2 fruit fly cellular contexts compared by ENCODE assay signal in the genomic region with DNA sequence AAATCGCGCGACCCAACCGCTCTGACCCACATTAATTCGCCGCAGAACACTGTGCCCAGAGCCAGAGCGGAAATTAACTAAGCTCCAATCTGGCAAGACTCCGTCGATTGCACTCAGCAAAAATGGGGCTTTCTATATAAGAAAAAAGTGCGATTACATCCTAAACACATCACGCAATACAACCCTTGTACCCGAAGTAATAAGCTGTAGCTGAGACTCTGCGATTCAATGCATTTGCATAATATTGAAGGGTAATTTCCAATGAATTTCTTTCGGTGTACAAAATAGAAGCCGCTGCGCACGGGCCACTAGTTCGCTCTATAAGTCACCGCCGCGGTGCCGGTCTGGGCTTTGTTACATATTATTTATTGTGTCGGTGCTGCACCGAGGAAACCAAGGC.
TF ChIP-seq lines count a peak whose summit lies in the region.

No protein-coding gene starts in this region.

TF ChIP-seq in whole organism, embryonic, 481 proteins besides CTCF, POLR2A, EP300 and RAD21 (continued from another document and continues in another):
- 0 out of 2 replicates have a peak, but pooled peaks have one; percentile 46 for TF ChIP-seq HLH3B (GFP tag; IDR thresholded peaks at IDR 0.05; lab: Robert Waterston, UW)
- no peak for TF ChIP-seq ems (GFP tag; optimal IDR thresholded peaks at IDR 0.05; lab: Kevin White, UChicago)
- TF ChIP-seq dpn (GFP tag; optimal IDR thresholded peaks at IDR 0.05; lab: Kevin White, UChicago): peak in 1 of 2 experiments; percentile 5
- 0 out of 2 replicates have a peak, but pooled peaks have one; percentile 11 for TF ChIP-seq CG32767 (GFP tag; IDR thresholded peaks at IDR 0.05; lab: Robert Waterston, UW)
- no peak for TF ChIP-seq CG2199 (GFP tag; IDR thresholded peaks at IDR 0.05; lab: Robert Waterston, UW)
- TF ChIP-seq CG11247 (GFP tag; IDR thresholded peaks at IDR 0.05; lab: Robert Waterston, UW): no peak
- no peak for TF ChIP-seq croc (GFP tag; conservative IDR thresholded peaks at IDR 0.05; lab: Robert Waterston, UW)
- peak; percentile 44 for TF ChIP-seq unpg (GFP tag; optimal IDR thresholded peaks at IDR 0.05; lab: Kevin White, UChicago)
- TF ChIP-seq chif (GFP tag; optimal IDR thresholded peaks at IDR 0.05; lab: Kevin White, UChicago): peak in 1 of 2 experiments; percentile 30
- no peak for TF ChIP-seq Hand (GFP tag; optimal IDR thresholded peaks at IDR 0.05; lab: Kevin White, UChicago)
- TF ChIP-seq wek (GFP tag; optimal IDR thresholded peaks at IDR 0.05; lab: Kevin White, UChicago): no peak
- TF ChIP-seq CG1024 (GFP tag; IDR thresholded peaks at IDR 0.05; lab: Robert Waterston, UW): no peak
- TF ChIP-seq ci (GFP tag; IDR thresholded peaks at IDR 0.05; lab: Robert Waterston, UW): peak; percentile 54; the same call in 1 of the 3 replicates
- TF ChIP-seq ash1 (GFP tag; optimal IDR thresholded peaks at IDR 0.05; lab: Kevin White, UChicago): no peak
- TF ChIP-seq CG12104 (GFP tag; optimal IDR thresholded peaks at IDR 0.05; lab: Kevin White, UChicago): no peak
- TF ChIP-seq tin (GFP tag; optimal IDR thresholded peaks at IDR 0.05; lab: Kevin White, UChicago): no peak
- no peak for TF ChIP-seq CG17612 (GFP tag; IDR thresholded peaks at IDR 0.05; lab: Robert Waterston, UW)
- TF ChIP-seq Nf-YC (tag; optimal IDR thresholded peaks at IDR 0.05; lab: Kevin White, UChicago): no peak
- peak; percentile 40; the same call in 2 of the 3 replicates for TF ChIP-seq dysf (GFP tag; IDR thresholded peaks at IDR 0.05; lab: Robert Waterston, UW)
- no peak for TF ChIP-seq ro (GFP tag; IDR thresholded peaks at IDR 0.05; lab: Robert Waterston, UW)
- peak; percentile 3 for TF ChIP-seq tio (GFP tag; optimal IDR thresholded peaks at IDR 0.05; lab: Kevin White, UChicago)
- TF ChIP-seq Sry-β (GFP tag; optimal IDR thresholded peaks at IDR 0.05; lab: Kevin White, UChicago): no peak
- TF ChIP-seq CG11696 (GFP tag; IDR thresholded peaks at IDR 0.05; lab: Robert Waterston, UW): no peak
- TF ChIP-seq CG2120 (GFP tag; optimal IDR thresholded peaks at IDR 0.05; lab: Kevin White, UChicago): no peak
- TF ChIP-seq YL-1 (GFP tag; optimal IDR thresholded peaks at IDR 0.05; lab: Kevin White, UChicago): no peak
- no peak for TF ChIP-seq CG4360 (GFP tag; IDR thresholded peaks at IDR 0.05; lab: Robert Waterston, UW)
- TF ChIP-seq zf30C (GFP tag; optimal IDR thresholded peaks at IDR 0.05; lab: Kevin White, UChicago): no peak
- TF ChIP-seq Chrac-16 (GFP tag; optimal IDR thresholded peaks at IDR 0.05; lab: Kevin White, UChicago): peak; percentile 15
- peak; percentile 26 for TF ChIP-seq ewg (GFP tag; optimal IDR thresholded peaks at IDR 0.05; lab: Kevin White, UChicago)
- TF ChIP-seq Neu2 (GFP tag; optimal IDR thresholded peaks at IDR 0.05; lab: Kevin White, UChicago; ENCODE audit: borderline replicate concordance): no peak
- TF ChIP-seq dmrt99B (tag; optimal IDR thresholded peaks at IDR 0.05; lab: Kevin White, UChicago): peak; percentile 15
- TF ChIP-seq Vsx1 (GFP tag; optimal IDR thresholded peaks at IDR 0.05; lab: Kevin White, UChicago): no peak
- TF ChIP-seq esg (GFP tag; conservative IDR thresholded peaks at IDR 0.05; lab: Robert Waterston, UW): peak; percentile 16; the same call in 1 of the 2 replicates
- TF ChIP-seq chm (GFP tag; IDR thresholded peaks at IDR 0.05; lab: Robert Waterston, UW): peak; percentile 11; the same call in 1 of the 2 replicates
- 0 out of 2 replicates have a peak, but pooled peaks have one; percentile 12 for TF ChIP-seq Ptx1 (GFP tag; IDR thresholded peaks at IDR 0.05; lab: Robert Waterston, UW)
- no peak for TF ChIP-seq CG12071 (GFP tag; optimal IDR thresholded peaks at IDR 0.05; lab: Kevin White, UChicago)
- TF ChIP-seq HmgZ (tag; optimal IDR thresholded peaks at IDR 0.05; lab: Kevin White, UChicago): no peak
- TF ChIP-seq pfk (GFP tag; optimal IDR thresholded peaks at IDR 0.05; lab: Kevin White, UChicago): no peak
- no peak for TF ChIP-seq PHDP (tag; optimal IDR thresholded peaks at IDR 0.05; lab: Kevin White, UChicago)
- peak; percentile 90 for TF ChIP-seq sens (GFP tag; lab: Kevin White, UChicago)
- peak; percentile 21 for TF ChIP-seq Oli (tag; optimal IDR thresholded peaks at IDR 0.05; lab: Kevin White, UChicago)
- TF ChIP-seq CG17385 (GFP tag; optimal IDR thresholded peaks at IDR 0.05; lab: Kevin White, UChicago): no peak
- TF ChIP-seq CG8388 (GFP tag; optimal IDR thresholded peaks at IDR 0.05; lab: Kevin White, UChicago): peak; percentile 5
- peak; percentile 36 for TF ChIP-seq Xbp1 (GFP tag; optimal IDR thresholded peaks at IDR 0.05; lab: Kevin White, UChicago)
- no peak for TF ChIP-seq NFAT (GFP tag; IDR thresholded peaks at IDR 0.05; lab: Robert Waterston, UW)
- TF ChIP-seq CG12659 (GFP tag; optimal IDR thresholded peaks at IDR 0.05; lab: Kevin White, UChicago): no peak
- TF ChIP-seq CG15601 (tag; optimal IDR thresholded peaks at IDR 0.05; lab: Kevin White, UChicago): no peak
- peak in 1 of 2 experiments; percentile 57 for TF ChIP-seq bsh (GFP tag; optimal IDR thresholded peaks at IDR 0.05; lab: Kevin White, UChicago)
- peak; percentile 57 for TF ChIP-seq CG1603 (tag; optimal IDR thresholded peaks at IDR 0.05; lab: Kevin White, UChicago)
- TF ChIP-seq CoRest (tag; optimal IDR thresholded peaks at IDR 0.05; lab: Kevin White, UChicago): no peak
- no peak for TF ChIP-seq Dp (GFP tag; optimal IDR thresholded peaks at IDR 0.05; lab: Kevin White, UChicago)
- TF ChIP-seq CG5953 (GFP tag; IDR thresholded peaks at IDR 0.05; lab: Robert Waterston, UW): no peak
- no peak for TF ChIP-seq CG33557 (GFP tag; optimal IDR thresholded peaks at IDR 0.05; lab: Kevin White, UChicago)
- TF ChIP-seq sens-2 (GFP tag; IDR thresholded peaks at IDR 0.05; lab: Robert Waterston, UW): no peak
- peak; percentile 19; the same call in 1 of the 2 replicates for TF ChIP-seq CG10366 (GFP tag; IDR thresholded peaks at IDR 0.05; lab: Robert Waterston, UW)
- TF ChIP-seq prd (optimal IDR thresholded peaks at IDR 0.05; lab: Kevin White, UChicago): no peak
- TF ChIP-seq prd (GFP tag; IDR thresholded peaks at IDR 0.05; lab: Robert Waterston, UW): no peak; the same call in 2 of the 3 replicates
- TF ChIP-seq Gug (GFP tag; IDR thresholded peaks at IDR 0.05; lab: Robert Waterston, UW): 0 out of 4 replicates have a peak, but pooled peaks have one; percentile 6
- TF ChIP-seq CG18476 (GFP tag; optimal IDR thresholded peaks at IDR 0.05; lab: Kevin White, UChicago): no peak
- no peak for TF ChIP-seq h (optimal IDR thresholded peaks at IDR 0.05; lab: Kevin White, UChicago)
- TF ChIP-seq CG15011 (GFP tag; optimal IDR thresholded peaks at IDR 0.05; lab: Kevin White, UChicago): no peak
- no peak for TF ChIP-seq CG13287 (GFP tag; IDR thresholded peaks at IDR 0.05; lab: Robert Waterston, UW; ENCODE audit: partially characterized antibody)
- no peak for TF ChIP-seq run (tag; optimal IDR thresholded peaks at IDR 0.05; lab: Kevin White, UChicago)
- TF ChIP-seq slbo (GFP tag; IDR thresholded peaks at IDR 0.05; lab: Robert Waterston, UW): no peak

TF ChIP-seq in whole organism, prepupa, 60 proteins besides CTCF, POLR2A, EP300 and RAD21 (continued from another document):
- peak; percentile 50 for TF ChIP-seq Ets96B (tag; optimal IDR thresholded peaks at IDR 0.05; lab: Kevin White, UChicago)
- no peak for TF ChIP-seq Sox102F (GFP tag; optimal IDR thresholded peaks at IDR 0.05; lab: Kevin White, UChicago)
- TF ChIP-seq Hr39 (GFP tag; optimal IDR thresholded peaks at IDR 0.05; lab: Kevin White, UChicago): no peak
- peak; percentile 48 for TF ChIP-seq Sox14 (GFP tag; optimal IDR thresholded peaks at IDR 0.05; lab: Kevin White, UChicago)
- no peak for TF ChIP-seq Met (GFP tag; optimal IDR thresholded peaks at IDR 0.05; lab: Kevin White, UChicago)
- peak; percentile 53; the same call in 1 of the 2 replicates for TF ChIP-seq CG11294 (GFP tag; IDR thresholded peaks at IDR 0.05; lab: Robert Waterston, UW)
- peak; percentile 41 for TF ChIP-seq Eip75B (GFP tag; optimal IDR thresholded peaks at IDR 0.05; lab: Kevin White, UChicago)
- TF ChIP-seq CG10631 (GFP tag; optimal IDR thresholded peaks at IDR 0.05; lab: Kevin White, UChicago): peak; percentile 48
- TF ChIP-seq CG7368 (GFP tag; optimal IDR thresholded peaks at IDR 0.05; lab: Kevin White, UChicago): no peak
- no peak for TF ChIP-seq Ets21C (GFP tag; optimal IDR thresholded peaks at IDR 0.05; lab: Kevin White, UChicago)
- peak; percentile 67 for TF ChIP-seq pdm3 (GFP tag; optimal IDR thresholded peaks at IDR 0.05; lab: Kevin White, UChicago)
- peak; percentile 58 for TF ChIP-seq Lpt (GFP tag; optimal IDR thresholded peaks at IDR 0.05; lab: Kevin White, UChicago)
- peak; percentile 39 for TF ChIP-seq CG1621 (tag; optimal IDR thresholded peaks at IDR 0.05; lab: Kevin White, UChicago)
- TF ChIP-seq CG6854 (GFP tag; optimal IDR thresholded peaks at IDR 0.05; lab: Kevin White, UChicago): no peak
- no peak for TF ChIP-seq CG9139 (GFP tag; optimal IDR thresholded peaks at IDR 0.05; lab: Kevin White, UChicago)
- no peak for TF ChIP-seq Sox15 (GFP tag; optimal IDR thresholded peaks at IDR 0.05; lab: Kevin White, UChicago)
- peak; percentile 18 for TF ChIP-seq CG6792 (GFP tag; optimal IDR thresholded peaks at IDR 0.05; lab: Kevin White, UChicago)
- TF ChIP-seq achi (GFP tag; optimal IDR thresholded peaks at IDR 0.05; lab: Kevin White, UChicago): peak; percentile 26
- TF ChIP-seq Smox (GFP tag; optimal IDR thresholded peaks at IDR 0.05; lab: Kevin White, UChicago): no peak
- TF ChIP-seq CG3919 (GFP tag; optimal IDR thresholded peaks at IDR 0.05; lab: Kevin White, UChicago): peak; percentile 60
- TF ChIP-seq fd59A (GFP tag; optimal IDR thresholded peaks at IDR 0.05; lab: Kevin White, UChicago): peak; percentile 44
- peak; percentile 9 for TF ChIP-seq CG6808 (GFP tag; optimal IDR thresholded peaks at IDR 0.05; lab: Kevin White, UChicago)
- peak; percentile 67 for TF ChIP-seq CG4318 (GFP tag; optimal IDR thresholded peaks at IDR 0.05; lab: Kevin White, UChicago)
- TF ChIP-seq fkh (GFP tag; optimal IDR thresholded peaks at IDR 0.05; lab: Kevin White, UChicago): no peak
- peak; percentile 82 for TF ChIP-seq Eip78C (GFP tag; lab: Kevin White, UChicago)
- TF ChIP-seq CG34406 (GFP tag; optimal IDR thresholded peaks at IDR 0.05; lab: Kevin White, UChicago): peak; percentile 18
- TF ChIP-seq salr (GFP tag; optimal IDR thresholded peaks at IDR 0.05; lab: Kevin White, UChicago): peak; percentile 1 to 23
- TF ChIP-seq CG10669 (GFP tag; optimal IDR thresholded peaks at IDR 0.05; lab: Kevin White, UChicago): peak; percentile 16
- TF ChIP-seq CG16779 (tag; optimal IDR thresholded peaks at IDR 0.05; lab: Kevin White, UChicago): peak; percentile 31
